Fruit fly (Drosophila melanogaster) whole organism, embryonic: Measurements from ENCODE around the gene Dred.
A peak's percentile ranks its signal among the peaks of the same experiment; 100 is the strongest.

Experiments
- CG10267 ChIP-seq: fragments of 200-800 bp; sonication (Bioruptor generic); optimal IDR thresholded peaks from 2 replicates; lab custom pipeline; 2018; ENCODE audit warnings: missing biosample characterization, mild to moderate bottlenecking, missing genetic modification characterization, moderate library complexity
- CG10366 ChIP-seq: fragments of 200-800 bp; sonication (Bioruptor generic); IDR thresholded peaks from 2 replicates; pipeline ENCODE4 v1.3.6; 2022; ENCODE audit warnings: missing biosample characterization, missing genetic modification characterization
- CG10979 ChIP-seq: fragments of 200-800 bp; sonication (Bioruptor generic); optimal IDR thresholded peaks from 2 replicates; lab custom pipeline; 2018; ENCODE audit warnings: missing biosample characterization, mild to moderate bottlenecking, missing genetic modification characterization, moderate library complexity
- CG1233 ChIP-seq: fragments of 200-800 bp; sonication (Bioruptor generic); optimal IDR thresholded peaks from 4 replicates; lab custom pipeline; 2018; ENCODE audit warnings: missing biosample characterization, mild to moderate bottlenecking, missing genetic modification characterization
- CG13624 ChIP-seq: fragments of 200-800 bp; sonication (Bioruptor generic); optimal IDR thresholded peaks from 2 replicates; lab custom pipeline; 2016; ENCODE audit warnings: missing biosample characterization, missing genetic modification characterization
- CG13775 ChIP-seq: fragments of 200-800 bp; sonication (Bioruptor generic); optimal IDR thresholded peaks from 3 replicates; lab custom pipeline; 2017; ENCODE audit warnings: missing biosample characterization, mild to moderate bottlenecking, missing genetic modification characterization
- CG14710 ChIP-seq: fragments of 200-800 bp; sonication (Bioruptor generic); optimal IDR thresholded peaks from 3 replicates; lab custom pipeline; 2019; ENCODE audit warnings: missing biosample characterization, mild to moderate bottlenecking, missing genetic modification characterization, moderate library complexity
- CG15479 ChIP-seq: fragments of 200-800 bp; sonication (Bioruptor generic); optimal IDR thresholded peaks from 3 replicates; lab custom pipeline; 2019; ENCODE audit warnings: missing biosample characterization, mild to moderate bottlenecking, missing genetic modification characterization, moderate library complexity
- CG15696 ChIP-seq: fragments of 200-800 bp; sonication (Bioruptor generic); optimal IDR thresholded peaks from 2 replicates; lab custom pipeline; 2019; ENCODE audit warnings: missing biosample characterization, mild to moderate bottlenecking, missing genetic modification characterization, moderate library complexity
- CG17361 ChIP-seq: fragments of 200-800 bp; sonication (Bioruptor generic); IDR thresholded peaks from 3 replicates; pipeline ENCODE4 v1.3.6; 2022; ENCODE audit warnings: missing biosample characterization, missing genetic modification characterization
- CG18262 ChIP-seq: fragments of 200-800 bp; optimal IDR thresholded peaks from 3 replicates; lab custom pipeline; 2019; ENCODE audit warnings: missing biosample characterization, mild to moderate bottlenecking, missing genetic modification characterization, moderate library complexity
- CG2712 ChIP-seq: fragments of 200-800 bp; optimal IDR thresholded peaks from 3 replicates; lab custom pipeline; 2019; ENCODE audit warnings: missing biosample characterization, mild to moderate bottlenecking, missing genetic modification characterization, moderate library complexity
- CG30020 ChIP-seq: fragments of 200-800 bp; optimal IDR thresholded peaks from 2 replicates; lab custom pipeline; 2019; ENCODE audit warnings: missing biosample characterization, mild to moderate bottlenecking, missing genetic modification characterization, moderate library complexity
- CG31441 ChIP-seq: fragments of 200-800 bp; sonication (Bioruptor generic); IDR thresholded peaks from 2 replicates; pipeline ENCODE4 v1.3.6; 2022; ENCODE audit warnings: missing biosample characterization, missing genetic modification characterization
- CG33557 ChIP-seq: fragments of 200-800 bp; sonication (Bioruptor generic); optimal IDR thresholded peaks from 2 replicates; lab custom pipeline; 2019; ENCODE audit warnings: missing biosample characterization, mild to moderate bottlenecking, missing genetic modification characterization, moderate library complexity
- CG34376 ChIP-seq: fragments of 200-800 bp; sonication (Bioruptor generic); optimal IDR thresholded peaks from 2 replicates; lab custom pipeline; 2018; ENCODE audit warnings: missing biosample characterization, mild to moderate bottlenecking, missing genetic modification characterization
- CG7556 ChIP-seq: fragments of 200-800 bp; sonication (Bioruptor generic); optimal IDR thresholded peaks from 2 replicates; lab custom pipeline; 2017; ENCODE audit warnings: missing biosample characterization, mild to moderate bottlenecking, missing genetic modification characterization
- CG9727 ChIP-seq: fragments of 200-800 bp; sonication (Bioruptor generic); optimal IDR thresholded peaks from 3 replicates; lab custom pipeline; 2017; ENCODE audit warnings: missing biosample characterization, mild to moderate bottlenecking, missing genetic modification characterization
- CoRest ChIP-seq: fragments of 200-800 bp; sonication (Bioruptor generic); optimal IDR thresholded peaks from 3 replicates; lab custom pipeline; 2018; ENCODE audit warnings: missing biosample characterization, mild to moderate bottlenecking, missing genetic modification characterization, moderate library complexity
- D ChIP-seq, 2 experiments: fragments of 200-800 bp in 1 of 2; fragments of >200 bp in 1 of 2; sonication (Bioruptor generic) in 1 of 2; optimal IDR thresholded peaks; 2 replicates in 1 of 2; 3 replicates in 1 of 2; lab custom pipeline; 2017; ENCODE audit warnings: mild to moderate bottlenecking in 1 of 2, missing biosample characterization in 1 of 2, missing genetic modification characterization in 1 of 2, missing genetic modification reagents in 1 of 2
- Dbx ChIP-seq: fragments of 200-800 bp; sonication (Bioruptor generic); IDR thresholded peaks from 3 replicates; pipeline ENCODE4 v1.3.6; 2022; ENCODE audit warnings: missing biosample characterization, missing genetic modification characterization
- Dip3 ChIP-seq: fragments of 200-800 bp; sonication (Bioruptor generic); optimal IDR thresholded peaks from 3 replicates; lab custom pipeline; 2016; ENCODE audit warnings: missing biosample characterization, missing genetic modification characterization
- MESR4 ChIP-seq: fragments of 200-800 bp; sonication (Bioruptor generic); optimal IDR thresholded peaks from 2 replicates; lab custom pipeline; 2018; ENCODE audit warnings: missing biosample characterization, mild to moderate bottlenecking, missing genetic modification characterization, moderate library complexity
- NfI ChIP-seq: fragments of 200-800 bp; sonication (Bioruptor generic); optimal IDR thresholded peaks from 3 replicates; lab custom pipeline; 2018; ENCODE audit warnings: missing biosample characterization, mild to moderate bottlenecking, missing genetic modification characterization, moderate library complexity
- Oli ChIP-seq: fragments of 200-800 bp; sonication (Bioruptor generic); optimal IDR thresholded peaks from 2 replicates; lab custom pipeline; 2018; ENCODE audit warnings: missing biosample characterization, mild to moderate bottlenecking, missing genetic modification characterization, moderate library complexity
- Sry-β ChIP-seq: fragments of 200-800 bp; sonication (Bioruptor generic); optimal IDR thresholded peaks from 2 replicates; lab custom pipeline; 2018; ENCODE audit warnings: missing biosample characterization, mild to moderate bottlenecking, missing genetic modification characterization, moderate library complexity
- Stat92E ChIP-seq, 3 experiments: fragments of >200 bp in 2 of 3; fragments of 200-800 bp in 1 of 3; sonication (Bioruptor generic) in 1 of 3; optimal IDR thresholded peaks; 2 replicates each; lab custom pipeline; 2017 to 2019; ENCODE audit warnings: missing biosample characterization in 3 of 3, missing genetic modification characterization in 3 of 3, mild to moderate bottlenecking in 1 of 3, moderate library complexity in 1 of 3
- Xrp1 ChIP-seq: fragments of 200-800 bp; sonication (Bioruptor generic); IDR thresholded peaks from 2 replicates; pipeline ENCODE4 v1.3.6; 2022; ENCODE audit warnings: missing biosample characterization, missing genetic modification characterization
- ac ChIP-seq: fragments of 200-800 bp; sonication (Bioruptor generic); optimal IDR thresholded peaks from 3 replicates; lab custom pipeline; 2017; ENCODE audit warnings: missing biosample characterization, mild to moderate bottlenecking, missing genetic modification characterization
- bcd ChIP-seq: fragments of 200-800 bp; sonication (Bioruptor generic); optimal IDR thresholded peaks from 2 replicates; lab custom pipeline; 2017; ENCODE audit warnings: missing biosample characterization, mild to moderate bottlenecking, missing genetic modification characterization
- caup ChIP-seq: fragments of 200-800 bp; sonication (Bioruptor generic); optimal IDR thresholded peaks from 3 replicates; lab custom pipeline; 2017; ENCODE audit warnings: missing biosample characterization, mild to moderate bottlenecking, missing genetic modification characterization, moderate library complexity; ENCODE audit not compliant: severe bottlenecking
- corto ChIP-seq: fragments of 200-800 bp; sonication (Bioruptor generic); optimal IDR thresholded peaks from 2 replicates; lab custom pipeline; 2016; ENCODE audit warnings: missing biosample characterization, mild to moderate bottlenecking, missing genetic modification characterization, moderate library complexity
- dmrt11E ChIP-seq: fragments of 200-800 bp; sonication (Bioruptor generic); optimal IDR thresholded peaks from 3 replicates; lab custom pipeline; 2018; ENCODE audit warnings: missing biosample characterization, mild to moderate bottlenecking, missing genetic modification characterization, moderate library complexity
- fd96Cb ChIP-seq: fragments of 200-800 bp; sonication (Bioruptor generic); optimal IDR thresholded peaks from 2 replicates; lab custom pipeline; 2018; ENCODE audit warnings: missing biosample characterization, mild to moderate bottlenecking, missing genetic modification characterization, moderate library complexity
- gem ChIP-seq: fragments of 200-800 bp; sonication (Bioruptor generic); optimal IDR thresholded peaks from 2 replicates; lab custom pipeline; 2019; ENCODE audit warnings: missing biosample characterization, mild to moderate bottlenecking, missing genetic modification characterization, moderate library complexity
- grau ChIP-seq: fragments of 200-800 bp; optimal IDR thresholded peaks from 3 replicates; lab custom pipeline; 2019; ENCODE audit warnings: missing biosample characterization, mild to moderate bottlenecking, missing genetic modification characterization, moderate library complexity
- jigr1 ChIP-seq: fragments of 200-800 bp; sonication (Bioruptor generic); IDR thresholded peaks from 3 replicates; pipeline ENCODE4 v1.3.6; 2022; ENCODE audit warnings: missing biosample characterization, missing genetic modification characterization
- lola ChIP-seq, 3 experiments: fragments of >200 bp in 2 of 3; fragments of 200-800 bp in 1 of 3; sonication (Bioruptor generic) in 1 of 3; optimal IDR thresholded peaks; 2 replicates each; lab custom pipeline; 2017 to 2019; ENCODE audit warnings: missing biosample characterization in 3 of 3, missing genetic modification characterization in 3 of 3, mild to moderate bottlenecking in 1 of 3, moderate library complexity in 1 of 3
- nmo ChIP-seq: fragments of 200-800 bp; sonication (Bioruptor generic); optimal IDR thresholded peaks from 2 replicates; lab custom pipeline; 2018; ENCODE audit warnings: missing biosample characterization, mild to moderate bottlenecking, missing genetic modification characterization, moderate library complexity
- phol ChIP-seq: fragments of 200-800 bp; sonication (Bioruptor generic); optimal IDR thresholded peaks from 3 replicates; lab custom pipeline; 2018; ENCODE audit warnings: missing biosample characterization, mild to moderate bottlenecking, missing genetic modification characterization, moderate library complexity
- prd ChIP-seq, 3 experiments: fragments of >200 bp in 2 of 3; fragments of 200-800 bp in 1 of 3; sonication (Bioruptor generic) in 1 of 3; optimal IDR thresholded peaks in 2 of 3; IDR thresholded peaks in 1 of 3; 2 replicates in 2 of 3; 3 replicates in 1 of 3; pipeline versions ENCODE4 v1.3.6 to Lab custom; 2017 to 2022; ENCODE audit warnings: missing biosample characterization in 1 of 3, missing genetic modification characterization in 1 of 3
- sd ChIP-seq: fragments of 200-800 bp; sonication (Bioruptor generic); optimal IDR thresholded peaks from 3 replicates; lab custom pipeline; 2018; ENCODE audit warnings: missing biosample characterization, mild to moderate bottlenecking, missing genetic modification characterization, moderate library complexity
- sqz ChIP-seq: fragments of 200-800 bp; sonication (Bioruptor generic); optimal IDR thresholded peaks from 3 replicates; lab custom pipeline; 2018; ENCODE audit warnings: missing biosample characterization, mild to moderate bottlenecking, missing genetic modification characterization
- trem ChIP-seq: fragments of 200-800 bp; optimal IDR thresholded peaks from 3 replicates; lab custom pipeline; 2019; ENCODE audit warnings: missing biosample characterization, mild to moderate bottlenecking, missing genetic modification characterization, moderate library complexity
- wor ChIP-seq: fragments of 200-800 bp; sonication (Bioruptor generic); IDR thresholded peaks from 2 replicates; pipeline ENCODE4 v1.3.6; 2022; ENCODE audit warnings: missing biosample characterization, missing genetic modification characterization
- zen ChIP-seq: fragments of 200-800 bp; sonication (Bioruptor generic); optimal IDR thresholded peaks from 3 replicates; lab custom pipeline; 2018; ENCODE audit warnings: missing biosample characterization, mild to moderate bottlenecking, missing genetic modification characterization, moderate library complexity

Gene Dred

dm6 chr3L:19557197-19557995 lies 13.4 kb upstream of the Dred start:
- peak; percentile 65 for TF ChIP-seq phol (tag; lab: Kevin White, UChicago)
- peak; percentile 16 for TF ChIP-seq Oli
- TF ChIP-seq CG18262 (tag; lab: Kevin White, UChicago) = peak; percentile 82
- TF ChIP-seq lola (GFP tag; optimal IDR thresholded peaks at IDR 0.05; lab: Kevin White, UChicago) = peak in 1 of 3 experiments; percentile 91
- TF ChIP-seq CG15696 (tag; lab: Kevin White, UChicago) = peak; percentile 84
- peak; percentile 22 for TF ChIP-seq trem (tag; lab: Kevin White, UChicago)
- peak in 1 of 3 experiments; percentile 9 for TF ChIP-seq Stat92E (GFP tag; optimal IDR thresholded peaks at IDR 0.05; lab: Kevin White, UChicago)
- TF ChIP-seq bcd = no peak
- peak; percentile 77 for TF ChIP-seq CG17361 (GFP tag; lab: Robert Waterston, UW)
- TF ChIP-seq Xrp1 (GFP tag; lab: Robert Waterston, UW) = peak; percentile 40; the same call in 1 of the 2 replicates
- TF ChIP-seq CG14710 (tag; lab: Kevin White, UChicago) = peak; percentile 63
- TF ChIP-seq CG7556 (GFP tag; lab: Kevin White, UChicago) = peak; percentile 47
- TF ChIP-seq fd96Cb = peak; percentile 25
- TF ChIP-seq CG31441 = peak; percentile 66
- TF ChIP-seq caup (GFP tag; lab: Kevin White, UChicago) = no peak
- TF ChIP-seq MESR4 (GFP tag; lab: Kevin White, UChicago) = no peak
- TF ChIP-seq gem (tag; lab: Kevin White, UChicago) = peak; percentile 64
- peak; percentile 88 for TF ChIP-seq dmrt11E (tag; lab: Kevin White, UChicago)
- TF ChIP-seq CG1233 (GFP tag; lab: Kevin White, UChicago) = peak; percentile 41
- TF ChIP-seq ac (GFP tag; lab: Kevin White, UChicago) = peak; percentile 78
- TF ChIP-seq CoRest (tag; lab: Kevin White, UChicago) = peak; percentile 50
- peak; percentile 52 for TF ChIP-seq corto
- TF ChIP-seq CG15479 (GFP tag; lab: Kevin White, UChicago) = no peak
- TF ChIP-seq Dip3 (GFP tag; lab: Kevin White, UChicago) = no peak
- TF ChIP-seq grau (tag; lab: Kevin White, UChicago) = peak; percentile 38
- TF ChIP-seq CG10267 = peak; percentile 51
- peak; percentile 15 for TF ChIP-seq sqz (GFP tag; lab: Kevin White, UChicago)
- TF ChIP-seq CG13624 (GFP tag; lab: Kevin White, UChicago) = no peak
- no peak for TF ChIP-seq prd (optimal IDR thresholded peaks at IDR 0.05; lab: Kevin White, UChicago)
- TF ChIP-seq prd (GFP tag; IDR thresholded peaks at IDR 0.05; lab: Robert Waterston, UW) = peak; percentile 31; the same call in 1 of the 3 replicates
- TF ChIP-seq wor (GFP tag; lab: Robert Waterston, UW) = no peak
- no peak for TF ChIP-seq CG34376 (GFP tag; lab: Kevin White, UChicago)
- TF ChIP-seq CG13775 (GFP tag; lab: Kevin White, UChicago) = peak; percentile 33
- TF ChIP-seq CG30020 (tag; lab: Kevin White, UChicago) = peak; percentile 21
- no peak for TF ChIP-seq Sry-β (GFP tag; lab: Kevin White, UChicago)
- TF ChIP-seq sd (tag; lab: Kevin White, UChicago) = peak; percentile 25
- peak; percentile 53 for TF ChIP-seq zen (tag; lab: Kevin White, UChicago)
- peak; percentile 66 for TF ChIP-seq CG9727
- no peak for TF ChIP-seq jigr1 (GFP tag; lab: Robert Waterston, UW)
- TF ChIP-seq D (optimal IDR thresholded peaks at IDR 0.05; lab: Kevin White, UChicago) = no peak
- peak; percentile 19 for TF ChIP-seq D (GFP tag; optimal IDR thresholded peaks at IDR 0.05; lab: Kevin White, UChicago)
- TF ChIP-seq NfI = no peak
- peak; percentile 81 for TF ChIP-seq CG33557 (GFP tag; lab: Kevin White, UChicago)
- peak; percentile 67 for TF ChIP-seq CG10979
- peak; percentile 15 for TF ChIP-seq nmo
- peak; percentile 65 for TF ChIP-seq CG2712 (tag; lab: Kevin White, UChicago)
- no peak for TF ChIP-seq CG10366 (GFP tag; lab: Robert Waterston, UW)
- TF ChIP-seq Dbx (GFP tag; lab: Robert Waterston, UW) = no peak
